Fruit fly (Drosophila melanogaster) whole organism, adult: ENCODE measurements around the gene CG3699.

Source experiments
- CG11617 ChIP-seq: fragments of 200-800 bp; sonication (Bioruptor generic); optimal IDR thresholded peaks from 2 replicates; lab custom pipeline; 2017; ENCODE audit warnings: mild to moderate bottlenecking, missing biosample characterization, missing genetic modification reagents, missing genetic modification characterization
- CG12768 ChIP-seq: fragments of 200-800 bp; sonication (Bioruptor generic); optimal IDR thresholded peaks from 2 replicates; lab custom pipeline; 2017; ENCODE audit warnings: missing biosample characterization, missing genetic modification characterization, mild to moderate bottlenecking, moderate library complexity, missing genetic modification reagents
- CG14711 ChIP-seq: fragments of 200-800 bp; sonication (Bioruptor generic); optimal IDR thresholded peaks from 2 replicates; lab custom pipeline; 2018; ENCODE audit warnings: missing biosample characterization, mild to moderate bottlenecking, missing genetic modification characterization, moderate library complexity
- CG1620 ChIP-seq: fragments of 200-800 bp; sonication (Bioruptor generic); optimal IDR thresholded peaks from 2 replicates; lab custom pipeline; 2016; ENCODE audit warnings: missing biosample characterization, missing genetic modification characterization
- CG33017 ChIP-seq: fragments of 200-800 bp; sonication (Bioruptor generic); optimal IDR thresholded peaks from 2 replicates; lab custom pipeline; 2018; ENCODE audit warnings: missing biosample characterization, mild to moderate bottlenecking, missing genetic modification characterization, moderate library complexity
- CG5204 ChIP-seq: fragments of 200-800 bp; sonication (Bioruptor generic); optimal IDR thresholded peaks from 2 replicates; lab custom pipeline; 2016; ENCODE audit warnings: missing biosample characterization, missing genetic modification characterization
- CG7045 ChIP-seq: fragments of 200-800 bp; sonication (Bioruptor generic); optimal IDR thresholded peaks from 2 replicates; lab custom pipeline; 2017; ENCODE audit warnings: missing biosample characterization, mild to moderate bottlenecking, missing genetic modification characterization
- CG7101 ChIP-seq: fragments of 200-800 bp; sonication (Bioruptor generic); optimal IDR thresholded peaks from 2 replicates; lab custom pipeline; 2018; ENCODE audit warnings: missing biosample characterization, mild to moderate bottlenecking, missing genetic modification characterization, moderate library complexity
- Clk ChIP-seq: fragments of 200-800 bp; sonication (Bioruptor generic); optimal IDR thresholded peaks from 2 replicates; lab custom pipeline; 2017; ENCODE audit warnings: missing biosample characterization, missing genetic modification characterization
- Crg-1 ChIP-seq: fragments of 200-800 bp; sonication (Bioruptor generic); optimal IDR thresholded peaks from 2 replicates; lab custom pipeline; 2016; ENCODE audit warnings: missing biosample characterization, missing genetic modification characterization
- Hr96 ChIP-seq: fragments of 200-800 bp; sonication (Bioruptor generic); optimal IDR thresholded peaks from 2 replicates; lab custom pipeline; 2016; ENCODE audit warnings: missing biosample characterization, missing genetic modification characterization
- Mnt ChIP-seq: fragments of 200-800 bp; sonication (Bioruptor generic); optimal IDR thresholded peaks from 2 replicates; lab custom pipeline; 2016; ENCODE audit warnings: missing biosample characterization, mild to moderate bottlenecking, missing genetic modification characterization
- bab1 ChIP-seq: fragments of 200-800 bp; sonication (Bioruptor generic); optimal IDR thresholded peaks from 3 replicates; lab custom pipeline; 2019; ENCODE audit warnings: missing biosample characterization, mild to moderate bottlenecking, missing genetic modification characterization, moderate library complexity
- cic ChIP-seq: fragments of 200-800 bp; sonication (Bioruptor generic); optimal IDR thresholded peaks from 2 replicates; lab custom pipeline; 2017; ENCODE audit warnings: missing biosample characterization, mild to moderate bottlenecking, missing genetic modification characterization, moderate library complexity
- cnc ChIP-seq, 2 experiments: fragments of >200 bp; optimal IDR thresholded peaks; 2 replicates each; lab custom pipeline; 2017
- kay ChIP-seq: fragments of 200-800 bp; sonication (Bioruptor generic); peaks from one replicate; lab custom pipeline; 2016; ENCODE audit warnings: missing biosample characterization, missing genetic modification characterization, borderline replicate concordance
- ovo ChIP-seq: fragments of 200-800 bp; sonication (Bioruptor generic); optimal IDR thresholded peaks from 2 replicates; lab custom pipeline; 2016; ENCODE audit warnings: missing biosample characterization, missing genetic modification characterization
- pad ChIP-seq: fragments of 200-800 bp; sonication (Bioruptor generic); optimal IDR thresholded peaks from 3 replicates; lab custom pipeline; 2017; ENCODE audit warnings: missing biosample characterization, missing genetic modification characterization, mild to moderate bottlenecking, moderate library complexity, missing genetic modification reagents
- tj ChIP-seq: fragments of 200-800 bp; sonication (Bioruptor generic); optimal IDR thresholded peaks from 3 replicates; lab custom pipeline; 2017; ENCODE audit warnings: missing biosample characterization, mild to moderate bottlenecking, missing genetic modification characterization, moderate library complexity
- toe ChIP-seq: fragments of 200-800 bp; sonication (Bioruptor generic); optimal IDR thresholded peaks from 2 replicates; lab custom pipeline; 2016; ENCODE audit warnings: missing biosample characterization, missing genetic modification characterization

Gene CG3699

dm6 chrX:927863-928257 is 19.4 kb downstream of the CG3699 start, which contains the start of the genes CG43867 and MED22:
Gene CG43867 (minus strand): TSS chrX:927975.
Gene MED22 (plus strand): TSS chrX:928139.
- TF ChIP-seq pad (GFP tag; lab: Kevin White, UChicago) = no peak
- no peak for TF ChIP-seq Mnt
- no peak for TF ChIP-seq tj (GFP tag; lab: Kevin White, UChicago)
- TF ChIP-seq Clk (GFP tag; lab: Kevin White, UChicago) = no peak
- TF ChIP-seq kay (GFP tag; lab: Kevin White, UChicago) = no peak
- TF ChIP-seq Crg-1 (GFP tag; lab: Kevin White, UChicago) = no peak
- TF ChIP-seq toe = no peak
- no peak for TF ChIP-seq CG33017 (tag; lab: Kevin White, UChicago)
- no peak for TF ChIP-seq CG5204 (GFP tag; lab: Kevin White, UChicago)
- no peak for TF ChIP-seq bab1 (GFP tag; lab: Kevin White, UChicago)
- no peak for TF ChIP-seq CG7101

dm6 chrX:927209-927862 is 20.0 kb downstream of the CG3699 start, which contains the start of gene Lztr1:
Gene Lztr1 (minus strand): TSS chrX:927582.
- TF ChIP-seq CG14711 (tag; lab: Kevin White, UChicago) = no peak
- peak; percentile 94 for TF ChIP-seq ovo (GFP tag; lab: Kevin White, UChicago)

- no peak for TF ChIP-seq toe
- TF ChIP-seq Mnt = no peak
- no peak for TF ChIP-seq CG33017 (tag; lab: Kevin White, UChicago)
- no peak for TF ChIP-seq Crg-1 (GFP tag; lab: Kevin White, UChicago)
Measured at dm6 chrX:921359-921758, 25.9 kb downstream of the CG3699 start.

- TF ChIP-seq pad (GFP tag; lab: Kevin White, UChicago) = peak; percentile 23
- TF ChIP-seq CG1620 (GFP tag; lab: Kevin White, UChicago) = no peak
- TF ChIP-seq ovo (GFP tag; lab: Kevin White, UChicago) = peak; percentile 32
- TF ChIP-seq kay (GFP tag; lab: Kevin White, UChicago) = peak; percentile 46
- no peak for TF ChIP-seq Mnt
- TF ChIP-seq CG12768 (GFP tag; lab: Kevin White, UChicago) = peak; percentile 0
- peak; percentile 7 for TF ChIP-seq bab1 (GFP tag; lab: Kevin White, UChicago)
Measured at dm6 chrX:908763-909497, 38.4 kb downstream of the CG3699 start.

- peak; percentile 81 for TF ChIP-seq CG33017 (tag; lab: Kevin White, UChicago)
- peak; percentile 74 for TF ChIP-seq Crg-1 (GFP tag; lab: Kevin White, UChicago)
- TF ChIP-seq Mnt = peak; percentile 60
- TF ChIP-seq CG12768 (GFP tag; lab: Kevin White, UChicago) = peak; percentile 79
- TF ChIP-seq cic (GFP tag; lab: Kevin White, UChicago) = no peak
- peak; percentile 68 for TF ChIP-seq toe
- peak; percentile 74 for TF ChIP-seq CG11617 (GFP tag; lab: Kevin White, UChicago)
- TF ChIP-seq pad (GFP tag; lab: Kevin White, UChicago) = peak; percentile 72
- TF ChIP-seq cnc (optimal IDR thresholded peaks at IDR 0.05; lab: Kevin White, UChicago) = no peak
- TF ChIP-seq tj (GFP tag; lab: Kevin White, UChicago) = peak; percentile 57
- peak; percentile 72 for TF ChIP-seq Clk (GFP tag; lab: Kevin White, UChicago)
- TF ChIP-seq CG14711 (tag; lab: Kevin White, UChicago) = peak; percentile 82
- TF ChIP-seq CG7045 (GFP tag; lab: Kevin White, UChicago) = peak; percentile 80
- TF ChIP-seq CG7101 = peak; percentile 82
- peak; percentile 92 for TF ChIP-seq Hr96 (GFP tag; lab: Kevin White, UChicago)
- peak; percentile 81 for TF ChIP-seq CG5204 (GFP tag; lab: Kevin White, UChicago)
- peak; percentile 36 for TF ChIP-seq ovo (GFP tag; lab: Kevin White, UChicago)
- peak; percentile 75 for TF ChIP-seq CG1620 (GFP tag; lab: Kevin White, UChicago)
- peak; percentile 97 for TF ChIP-seq bab1 (GFP tag; lab: Kevin White, UChicago)
- TF ChIP-seq kay (GFP tag; lab: Kevin White, UChicago) = peak; percentile 13
Measured at dm6 chrX:900725-901345, 46.5 kb downstream of the CG3699 start.

dm6 chrX:899407-900050 is 47.8 kb downstream of the CG3699 start:
- TF ChIP-seq Mnt = no peak
- no peak for TF ChIP-seq CG7101
- no peak for TF ChIP-seq Clk (GFP tag; lab: Kevin White, UChicago)
- no peak for TF ChIP-seq bab1 (GFP tag; lab: Kevin White, UChicago)
- no peak for TF ChIP-seq CG1620 (GFP tag; lab: Kevin White, UChicago)
- TF ChIP-seq pad (GFP tag; lab: Kevin White, UChicago) = no peak
- no peak for TF ChIP-seq CG33017 (tag; lab: Kevin White, UChicago)
- TF ChIP-seq CG5204 (GFP tag; lab: Kevin White, UChicago) = no peak
- TF ChIP-seq CG12768 (GFP tag; lab: Kevin White, UChicago) = no peak
- no peak for TF ChIP-seq cnc (optimal IDR thresholded peaks at IDR 0.05; lab: Kevin White, UChicago)
- no peak for TF ChIP-seq ovo (GFP tag; lab: Kevin White, UChicago)
- TF ChIP-seq toe = no peak
- no peak for TF ChIP-seq cic (GFP tag; lab: Kevin White, UChicago)
- TF ChIP-seq CG7045 (GFP tag; lab: Kevin White, UChicago) = no peak
- no peak for TF ChIP-seq kay (GFP tag; lab: Kevin White, UChicago)
- no peak for TF ChIP-seq Crg-1 (GFP tag; lab: Kevin White, UChicago)
- TF ChIP-seq tj (GFP tag; lab: Kevin White, UChicago) = no peak
